Fruit fly (Drosophila melanogaster) whole organism, embryonic: Measurements from ENCODE around the gene Rnp4F.

ENCODE experiments used
- Antp ChIP-seq: fragments of 200-800 bp; sonication (Bioruptor generic); optimal IDR thresholded peaks from 3 replicates; lab custom pipeline; 2016; ENCODE audit warnings: missing biosample characterization, missing genetic modification characterization
- Atf6 ChIP-seq: fragments of 200-800 bp; sonication (Bioruptor generic); IDR thresholded peaks from 2 replicates; pipeline ENCODE4 v1.3.6; 2022; ENCODE audit warnings: missing biosample characterization, missing genetic modification characterization
- Awh ChIP-seq: fragments of 200-800 bp; sonication (Bioruptor generic); IDR thresholded peaks from 2 replicates; pipeline ENCODE4, ENCODE4 v1.3.6; 2022; ENCODE audit warnings: missing biosample characterization, missing genetic modification characterization
- CG10267 ChIP-seq: fragments of 200-800 bp; sonication (Bioruptor generic); optimal IDR thresholded peaks from 2 replicates; lab custom pipeline; 2018; ENCODE audit warnings: missing biosample characterization, mild to moderate bottlenecking, missing genetic modification characterization, moderate library complexity
- CG13624 ChIP-seq: fragments of 200-800 bp; sonication (Bioruptor generic); optimal IDR thresholded peaks from 2 replicates; lab custom pipeline; 2016; ENCODE audit warnings: missing biosample characterization, missing genetic modification characterization
- CG14860 ChIP-seq: fragments of 200-800 bp; sonication (Bioruptor generic); IDR thresholded peaks from 3 replicates; pipeline ENCODE4 v1.3.6; 2022; ENCODE audit warnings: missing biosample characterization, missing genetic modification characterization; ENCODE audit not compliant: partially characterized antibody
- CG1529 ChIP-seq: fragments of 200-800 bp; sonication (Bioruptor generic); optimal IDR thresholded peaks from 3 replicates; lab custom pipeline; 2018; ENCODE audit warnings: missing biosample characterization, missing genetic modification characterization
- CG17829 ChIP-seq: fragments of 200-800 bp; optimal IDR thresholded peaks from 2 replicates; lab custom pipeline; 2019; ENCODE audit warnings: missing biosample characterization, mild to moderate bottlenecking, missing genetic modification characterization, moderate library complexity
- CG1792 ChIP-seq: fragments of 200-800 bp; sonication (Bioruptor generic); optimal IDR thresholded peaks from 2 replicates; lab custom pipeline; 2016; ENCODE audit warnings: missing biosample characterization, missing genetic modification characterization
- CG18262 ChIP-seq: fragments of 200-800 bp; optimal IDR thresholded peaks from 3 replicates; lab custom pipeline; 2019; ENCODE audit warnings: missing biosample characterization, mild to moderate bottlenecking, missing genetic modification characterization, moderate library complexity
- CG18599 ChIP-seq: fragments of 200-800 bp; sonication (Bioruptor generic); optimal IDR thresholded peaks from 3 replicates; lab custom pipeline; 2017; ENCODE audit warnings: missing biosample characterization, missing genetic modification characterization, mild to moderate bottlenecking, moderate library complexity, missing genetic modification reagents
- CG2199 ChIP-seq: fragments of 200-800 bp; sonication (Bioruptor generic); IDR thresholded peaks from 3 replicates; pipeline ENCODE4 v1.3.6; 2022; ENCODE audit warnings: missing biosample characterization, missing genetic modification characterization
- CG31365 ChIP-seq: fragments of 200-800 bp; sonication (Bioruptor generic); optimal IDR thresholded peaks from 2 replicates; lab custom pipeline; 2018; ENCODE audit warnings: missing biosample characterization, mild to moderate bottlenecking, missing genetic modification characterization
- CG3163 ChIP-seq: fragments of 200-800 bp; sonication (Bioruptor generic); optimal IDR thresholded peaks from 3 replicates; lab custom pipeline; 2016; ENCODE audit warnings: missing biosample characterization, missing genetic modification characterization
- CG32772 ChIP-seq: fragments of 200-800 bp; sonication (Bioruptor generic); IDR thresholded peaks from 2 replicates; pipeline ENCODE4 v1.3.6; 2022; ENCODE audit warnings: missing biosample characterization, missing genetic modification characterization
- CG3995 ChIP-seq: fragments of 200-800 bp; sonication (Bioruptor generic); optimal IDR thresholded peaks from 3 replicates; lab custom pipeline; 2016; ENCODE audit warnings: missing biosample characterization, missing genetic modification characterization
- CG7786 ChIP-seq: fragments of 200-800 bp; sonication (Bioruptor generic); optimal IDR thresholded peaks from 2 replicates; lab custom pipeline; 2016; ENCODE audit warnings: missing biosample characterization, missing genetic modification characterization
- CG9215 ChIP-seq: fragments of 200-800 bp; sonication (Bioruptor generic); IDR thresholded peaks from 2 replicates; pipeline ENCODE4 v1.3.6; 2022; ENCODE audit warnings: missing biosample characterization, missing genetic modification characterization
- CG9609 ChIP-seq: fragments of 200-800 bp; sonication (Bioruptor generic); optimal IDR thresholded peaks from 3 replicates; lab custom pipeline; 2016; ENCODE audit warnings: missing biosample characterization, missing genetic modification characterization
- CG9876 ChIP-seq: fragments of 200-800 bp; sonication (Bioruptor generic); optimal IDR thresholded peaks from 2 replicates; lab custom pipeline; 2016; ENCODE audit warnings: missing biosample characterization, missing genetic modification characterization
- D19A ChIP-seq: fragments of 200-800 bp; optimal IDR thresholded peaks from 3 replicates; lab custom pipeline; 2019; ENCODE audit warnings: missing biosample characterization, mild to moderate bottlenecking, missing genetic modification characterization, moderate library complexity
- Dll ChIP-seq: fragments of 200-800 bp; sonication (Bioruptor generic); IDR thresholded peaks from 4 replicates; pipeline ENCODE4 v1.3.6; 2022; ENCODE audit warnings: missing biosample characterization, missing genetic modification characterization; ENCODE audit not compliant: partially characterized antibody
- Dp ChIP-seq: fragments of 200-800 bp; sonication (Bioruptor generic); optimal IDR thresholded peaks from 2 replicates; lab custom pipeline; 2018; ENCODE audit warnings: missing biosample characterization, mild to moderate bottlenecking, missing genetic modification characterization, moderate library complexity
- E2f2 ChIP-seq: fragments of 200-800 bp; sonication (Bioruptor generic); IDR thresholded peaks from 2 replicates; pipeline ENCODE4 v1.3.6; 2022; ENCODE audit warnings: missing biosample characterization, missing genetic modification characterization
- H15 ChIP-seq: fragments of 200-800 bp; sonication (Bioruptor generic); IDR thresholded peaks from 3 replicates; pipeline ENCODE4 v1.3.6; 2022; ENCODE audit warnings: missing biosample characterization, missing genetic modification characterization
- HLH3B ChIP-seq: fragments of 200-800 bp; sonication (Bioruptor generic); IDR thresholded peaks from 2 replicates; pipeline ENCODE4 v1.3.6; 2022; ENCODE audit warnings: missing biosample characterization, missing genetic modification characterization
- Hr51 ChIP-seq, 2 experiments: fragments of 200-800 bp; sonication (Bioruptor generic); optimal IDR thresholded peaks; 2 replicates in 1 of 2; 3 replicates in 1 of 2; lab custom pipeline; 2016 to 2018; ENCODE audit warnings: missing biosample characterization in 2 of 2, missing genetic modification characterization in 2 of 2, mild to moderate bottlenecking in 1 of 2, moderate library complexity in 1 of 2
- Lhr ChIP-seq: fragments of 200-800 bp; sonication (Bioruptor generic); optimal IDR thresholded peaks from 3 replicates; lab custom pipeline; 2017; ENCODE audit warnings: mild to moderate bottlenecking, missing biosample characterization, missing genetic modification reagents, missing genetic modification characterization
- Max ChIP-seq: fragments of 200-800 bp; sonication (Bioruptor generic); optimal IDR thresholded peaks from 2 replicates; lab custom pipeline; 2016; ENCODE audit warnings: missing biosample characterization, mild to moderate bottlenecking, missing genetic modification characterization
- Med ChIP-seq: fragments of 200-800 bp; sonication (Bioruptor generic); peaks from one replicate; lab custom pipeline; 2016; ENCODE audit warnings: missing biosample characterization, missing genetic modification characterization, mild to moderate bottlenecking, inconsistent platforms, moderate library complexity
- Meics ChIP-seq: fragments of 200-800 bp; sonication (Bioruptor generic); optimal IDR thresholded peaks from 2 replicates; lab custom pipeline; 2017; ENCODE audit warnings: missing biosample characterization, mild to moderate bottlenecking, missing genetic modification characterization
- Opbp ChIP-seq: fragments of 200-800 bp; sonication (Bioruptor generic); IDR thresholded peaks from 3 replicates; pipeline ENCODE4 v1.3.6; 2022; ENCODE audit warnings: missing biosample characterization, missing genetic modification characterization; ENCODE audit not compliant: partially characterized antibody
- Scr ChIP-seq: fragments of 200-800 bp; sonication (Bioruptor generic); IDR thresholded peaks from 2 replicates; pipeline ENCODE4 v1.3.6; 2022; ENCODE audit warnings: missing biosample characterization, missing genetic modification characterization; ENCODE audit not compliant: partially characterized antibody
- ac ChIP-seq: fragments of 200-800 bp; sonication (Bioruptor generic); optimal IDR thresholded peaks from 3 replicates; lab custom pipeline; 2017; ENCODE audit warnings: missing biosample characterization, mild to moderate bottlenecking, missing genetic modification characterization
- ap ChIP-seq: fragments of 200-800 bp; sonication (Bioruptor generic); IDR thresholded peaks from 2 replicates; pipeline ENCODE4 v1.3.6; 2022; ENCODE audit warnings: missing biosample characterization, missing genetic modification characterization
- cato ChIP-seq: fragments of 200-800 bp; sonication (Bioruptor generic); optimal IDR thresholded peaks from 2 replicates; lab custom pipeline; 2016; ENCODE audit warnings: missing biosample characterization, missing genetic modification characterization, borderline replicate concordance
- ems ChIP-seq: fragments of 200-800 bp; sonication (Bioruptor generic); optimal IDR thresholded peaks from 3 replicates; lab custom pipeline; 2016; ENCODE audit warnings: missing biosample characterization, missing genetic modification characterization
- gcm ChIP-seq: fragments of 200-800 bp; sonication (Bioruptor generic); optimal IDR thresholded peaks from 2 replicates; lab custom pipeline; 2019; ENCODE audit warnings: missing biosample characterization, mild to moderate bottlenecking, missing genetic modification characterization, moderate library complexity
- gfzf ChIP-seq: fragments of 200-800 bp; sonication (Bioruptor generic); optimal IDR thresholded peaks from 2 replicates; lab custom pipeline; 2016; ENCODE audit warnings: missing biosample characterization, mild to moderate bottlenecking, missing genetic modification characterization, moderate library complexity
- grau ChIP-seq: fragments of 200-800 bp; optimal IDR thresholded peaks from 3 replicates; lab custom pipeline; 2019; ENCODE audit warnings: missing biosample characterization, mild to moderate bottlenecking, missing genetic modification characterization, moderate library complexity
- jumu ChIP-seq: fragments of 200-800 bp; sonication (Bioruptor generic); optimal IDR thresholded peaks from 3 replicates; lab custom pipeline; 2016; ENCODE audit warnings: missing biosample characterization, missing genetic modification characterization
- kay ChIP-seq: fragments of 200-800 bp; sonication (Bioruptor generic); optimal IDR thresholded peaks from 2 replicates; lab custom pipeline; 2016; ENCODE audit warnings: missing biosample characterization, missing genetic modification characterization
- klu ChIP-seq: fragments of 200-800 bp; sonication (Bioruptor generic); IDR thresholded peaks from 2 replicates; pipeline ENCODE4 v1.3.6; 2022; ENCODE audit warnings: missing biosample characterization, missing genetic modification characterization
- knrl ChIP-seq: fragments of 200-800 bp; sonication (Bioruptor generic); IDR thresholded peaks from 3 replicates; pipeline ENCODE4 v1.3.6; 2022; ENCODE audit warnings: missing biosample characterization, missing genetic modification characterization; ENCODE audit not compliant: partially characterized antibody
- luna ChIP-seq: fragments of 200-800 bp; sonication (Bioruptor generic); optimal IDR thresholded peaks from 2 replicates; lab custom pipeline; 2016; ENCODE audit warnings: missing biosample characterization, missing genetic modification characterization
- maf-S ChIP-seq: fragments of 200-800 bp; sonication (Bioruptor generic); optimal IDR thresholded peaks from 2 replicates; lab custom pipeline; 2016; ENCODE audit warnings: missing biosample characterization, missing genetic modification characterization
- pzg ChIP-seq: fragments of 200-800 bp; sonication (Bioruptor generic); optimal IDR thresholded peaks from 3 replicates; lab custom pipeline; 2018; ENCODE audit warnings: missing biosample characterization, mild to moderate bottlenecking, missing genetic modification characterization, moderate library complexity
- sqz ChIP-seq: fragments of 200-800 bp; sonication (Bioruptor generic); optimal IDR thresholded peaks from 3 replicates; lab custom pipeline; 2018; ENCODE audit warnings: missing biosample characterization, mild to moderate bottlenecking, missing genetic modification characterization
- stwl ChIP-seq: fragments of 200-800 bp; sonication (Bioruptor generic); optimal IDR thresholded peaks from 3 replicates; lab custom pipeline; 2018; ENCODE audit warnings: missing biosample characterization, mild to moderate bottlenecking, missing genetic modification characterization, moderate library complexity
- zen ChIP-seq: fragments of 200-800 bp; sonication (Bioruptor generic); optimal IDR thresholded peaks from 3 replicates; lab custom pipeline; 2018; ENCODE audit warnings: missing biosample characterization, mild to moderate bottlenecking, missing genetic modification characterization, moderate library complexity

Rnp4F gene

DNA sequence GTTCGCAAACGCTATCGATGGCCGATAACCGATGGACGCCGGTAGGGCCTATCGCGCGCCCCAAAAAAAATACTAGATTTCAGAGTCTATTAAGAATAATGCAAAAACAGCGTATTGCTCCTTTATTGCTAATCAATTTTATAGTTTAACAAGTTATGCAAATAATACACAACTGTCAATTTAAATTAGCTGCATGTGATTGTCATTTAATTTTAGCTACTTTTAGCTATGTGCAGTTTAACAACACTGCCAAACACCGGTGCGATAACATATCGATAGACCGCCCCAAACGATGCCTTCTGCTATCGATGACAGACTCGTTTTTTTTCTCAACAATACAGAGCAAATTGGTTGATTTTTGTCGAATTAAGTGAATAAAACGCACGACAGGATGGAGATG is 13.5 kb downstream of the Rnp4F start, which contains the start of the genes Cdk7 and snf (continued):
- TF ChIP-seq Lhr (GFP tag; lab: Kevin White, UChicago), result peak; percentile 24
- peak; percentile 87; the same call in 2 of the 3 replicates for TF ChIP-seq CG14860 (GFP tag; lab: Robert Waterston, UW)
- TF ChIP-seq CG9215 (GFP tag; lab: Robert Waterston, UW), result peak; percentile 32; the same call in 1 of the 2 replicates
- no peak for TF ChIP-seq CG18262 (tag; lab: Kevin White, UChicago)
- TF ChIP-seq Atf6 (GFP tag; lab: Robert Waterston, UW), result no peak
- peak; percentile 26 for TF ChIP-seq luna (GFP tag; lab: Kevin White, UChicago)
- TF ChIP-seq sqz (GFP tag; lab: Kevin White, UChicago), result peak; percentile 78
- TF ChIP-seq CG18599 (GFP tag; lab: Kevin White, UChicago), result peak; percentile 9
- TF ChIP-seq zen (tag; lab: Kevin White, UChicago), result peak; percentile 40
- TF ChIP-seq ac (GFP tag; lab: Kevin White, UChicago), result no peak
- TF ChIP-seq CG2199, result no peak
- TF ChIP-seq Med (GFP tag; lab: Kevin White, UChicago), result peak; percentile 93
- no peak for TF ChIP-seq cato
- peak; percentile 77 for TF ChIP-seq E2f2 (GFP tag; lab: Robert Waterston, UW)
- no peak for TF ChIP-seq CG1529 (GFP tag; lab: Kevin White, UChicago)
- peak; percentile 55 for TF ChIP-seq CG1792 (GFP tag; lab: Kevin White, UChicago)
- peak; percentile 80 for TF ChIP-seq stwl (tag; lab: Kevin White, UChicago)
- peak; percentile 33 for TF ChIP-seq grau (tag; lab: Kevin White, UChicago)
- TF ChIP-seq CG9609 (GFP tag; lab: Kevin White, UChicago), result peak; percentile 30
- peak; percentile 92 for TF ChIP-seq Dll (GFP tag; lab: Robert Waterston, UW)
- no peak for TF ChIP-seq gcm (GFP tag; lab: Kevin White, UChicago)
- peak; percentile 68 for TF ChIP-seq Dp (GFP tag; lab: Kevin White, UChicago)
- peak; percentile 27 for TF ChIP-seq CG3995 (GFP tag; lab: Kevin White, UChicago)
- 0 out of 2 replicates have a peak, but pooled peaks have one; percentile 15 for TF ChIP-seq HLH3B (GFP tag; lab: Robert Waterston, UW)
- TF ChIP-seq gfzf (GFP tag; lab: Kevin White, UChicago), result peak; percentile 57
- TF ChIP-seq CG32772, result no peak; the same call in 1 of the 2 replicates
- TF ChIP-seq Hr51 (GFP tag; optimal IDR thresholded peaks at IDR 0.05; lab: Kevin White, UChicago), result peak in 1 of 2 experiments; percentile 25
- TF ChIP-seq Scr (GFP tag; lab: Robert Waterston, UW), result peak; percentile 87
- TF ChIP-seq CG10267 (tag; lab: Kevin White, UChicago), result peak; percentile 96
- peak; percentile 64 for TF ChIP-seq Antp
- TF ChIP-seq ems (GFP tag; lab: Kevin White, UChicago), result peak; percentile 22
- TF ChIP-seq CG17829 (tag; lab: Kevin White, UChicago), result peak; percentile 24
- TF ChIP-seq CG7786 (GFP tag; lab: Kevin White, UChicago), result peak; percentile 53
- peak; percentile 85 for TF ChIP-seq pzg (GFP tag; lab: Kevin White, UChicago)
- peak; percentile 53 for TF ChIP-seq Max (GFP tag; lab: Kevin White, UChicago)
- peak; percentile 83 for TF ChIP-seq knrl (GFP tag; lab: Robert Waterston, UW)
- TF ChIP-seq klu, result no peak
- peak; percentile 1 for TF ChIP-seq kay
- TF ChIP-seq ap (GFP tag; lab: Robert Waterston, UW), result no peak
- no peak for TF ChIP-seq CG31365
- TF ChIP-seq CG9876 (GFP tag; lab: Kevin White, UChicago), result peak; percentile 40
- TF ChIP-seq Awh (GFP tag; lab: Robert Waterston, UW), result no peak
- TF ChIP-seq jumu, result peak; percentile 56
- TF ChIP-seq CG13624 (GFP tag; lab: Kevin White, UChicago), result peak; percentile 50
- TF ChIP-seq CG3163 (GFP tag; lab: Kevin White, UChicago), result peak; percentile 38
- TF ChIP-seq maf-S (GFP tag; lab: Kevin White, UChicago), result no peak
- TF ChIP-seq Opbp (GFP tag; lab: Robert Waterston, UW), result peak; percentile 73; the same call in 2 of the 3 replicates
- no peak for TF ChIP-seq H15 (GFP tag; lab: Robert Waterston, UW)
- TF ChIP-seq D19A (tag; lab: Kevin White, UChicago), result no peak
- no peak for TF ChIP-seq Meics (GFP tag; lab: Kevin White, UChicago)
